Fruit fly (Drosophila melanogaster): ENCODE measurements around the gene CG32344.

The CG32344 gene

dm6 chr3L:297240-297639, 27.3 kb downstream of the CG32344 start:
- TF ChIP-seq CG13204 (GFP tag; optimal IDR thresholded peaks at IDR 0.05): no peak
- no peak for TF ChIP-seq CG9948 (tag; optimal IDR thresholded peaks at IDR 0.05)
- no peak for TF ChIP-seq CG34367 (tag; optimal IDR thresholded peaks at IDR 0.05)
- no peak for TF ChIP-seq Pif1B (GFP tag; optimal IDR thresholded peaks at IDR 0.05)
- TF ChIP-seq gl (tag; optimal IDR thresholded peaks at IDR 0.05): no peak
- no peak for TF ChIP-seq Ets98B (GFP tag; IDR thresholded peaks at IDR 0.05)
- no peak for TF ChIP-seq CG12605 (GFP tag; IDR thresholded peaks at IDR 0.05)
- TF ChIP-seq CG15710 (tag; optimal IDR thresholded peaks at IDR 0.05): no peak
- no peak for TF ChIP-seq CG14655 (GFP tag; optimal IDR thresholded peaks at IDR 0.05)
- no peak for TF ChIP-seq Pif1A (GFP tag; optimal IDR thresholded peaks at IDR 0.05)
- no peak for TF ChIP-seq Snoo (tag; optimal IDR thresholded peaks at IDR 0.05)
- TF ChIP-seq rn (GFP tag; IDR thresholded peaks at IDR 0.05): no peak
- no peak for TF ChIP-seq CG17806 (tag; optimal IDR thresholded peaks at IDR 0.05)
- no peak for TF ChIP-seq CG8159 (tag; optimal IDR thresholded peaks at IDR 0.05)
- TF ChIP-seq D1 (tag; optimal IDR thresholded peaks at IDR 0.05): no peak
- TF ChIP-seq CG32121 (GFP tag; IDR thresholded peaks at IDR 0.05): no peak
- TF ChIP-seq CG4496 (GFP tag; IDR thresholded peaks at IDR 0.05): no peak

- no peak for TF ChIP-seq D1 (tag; optimal IDR thresholded peaks at IDR 0.05)
- no peak for TF ChIP-seq CG10348 (GFP tag; IDR thresholded peaks at IDR 0.05)
- no peak for TF ChIP-seq CG13204 (GFP tag; optimal IDR thresholded peaks at IDR 0.05)
- TF ChIP-seq Pif1A (GFP tag; optimal IDR thresholded peaks at IDR 0.05): no peak
- peak; percentile 40 for TF ChIP-seq EcR (GFP tag; optimal IDR thresholded peaks at IDR 0.05)
- TF ChIP-seq CG9948 (tag; optimal IDR thresholded peaks at IDR 0.05): no peak
- TF ChIP-seq CG14655 (GFP tag; optimal IDR thresholded peaks at IDR 0.05): peak; percentile 52
- TF ChIP-seq CG8301 (tag; optimal IDR thresholded peaks at IDR 0.05): peak; percentile 24
- no peak for TF ChIP-seq CG4496 (GFP tag; IDR thresholded peaks at IDR 0.05)
- no peak for TF ChIP-seq CG12605 (GFP tag; IDR thresholded peaks at IDR 0.05)
- no peak for TF ChIP-seq Ets98B (GFP tag; IDR thresholded peaks at IDR 0.05)
- TF ChIP-seq Snoo (tag; optimal IDR thresholded peaks at IDR 0.05): no peak
- TF ChIP-seq fd96Ca (GFP tag; IDR thresholded peaks at IDR 0.05): no peak
- TF ChIP-seq CG15710 (tag; optimal IDR thresholded peaks at IDR 0.05): no peak
- TF ChIP-seq CG8159 (tag; optimal IDR thresholded peaks at IDR 0.05): peak; percentile 22
Observed at dm6 chr3L:294841-295408, 29.6 kb downstream of the CG32344 start.

DNA sequence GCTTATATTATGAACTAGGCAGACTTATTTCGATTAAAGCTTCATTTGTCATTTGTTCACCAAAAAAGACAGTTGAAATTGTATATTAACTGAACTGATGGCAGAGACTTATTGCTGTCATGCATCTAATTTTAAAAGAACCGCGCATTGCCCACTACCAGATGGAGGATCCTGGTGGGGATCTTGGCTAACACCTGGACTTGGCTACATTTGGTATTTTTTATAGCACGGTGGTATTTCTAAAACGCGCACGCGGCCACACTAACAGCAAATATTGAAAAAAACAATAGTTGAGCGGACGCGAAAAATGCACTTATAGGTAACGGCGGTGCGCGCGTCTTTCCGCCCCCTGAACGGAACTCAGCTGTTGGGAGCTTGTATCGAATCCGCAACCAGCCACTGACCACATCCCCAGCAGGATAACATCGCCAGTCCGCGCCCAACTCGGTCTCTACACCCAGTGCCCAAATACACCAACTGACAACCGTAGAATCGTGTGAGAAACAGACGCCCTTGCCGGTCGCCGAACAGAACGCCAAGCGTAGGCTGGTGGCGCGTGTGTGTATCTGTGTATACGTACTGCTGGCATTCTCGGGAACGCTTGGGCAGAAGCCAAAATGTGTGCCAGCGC, 32.3 kb downstream of the CG32344 start:
- peak; percentile 2 for TF ChIP-seq gl (tag; optimal IDR thresholded peaks at IDR 0.05)
- peak; percentile 50 for TF ChIP-seq CG13204 (GFP tag; optimal IDR thresholded peaks at IDR 0.05)
- no peak for TF ChIP-seq CG9948 (tag; optimal IDR thresholded peaks at IDR 0.05)

DNA sequence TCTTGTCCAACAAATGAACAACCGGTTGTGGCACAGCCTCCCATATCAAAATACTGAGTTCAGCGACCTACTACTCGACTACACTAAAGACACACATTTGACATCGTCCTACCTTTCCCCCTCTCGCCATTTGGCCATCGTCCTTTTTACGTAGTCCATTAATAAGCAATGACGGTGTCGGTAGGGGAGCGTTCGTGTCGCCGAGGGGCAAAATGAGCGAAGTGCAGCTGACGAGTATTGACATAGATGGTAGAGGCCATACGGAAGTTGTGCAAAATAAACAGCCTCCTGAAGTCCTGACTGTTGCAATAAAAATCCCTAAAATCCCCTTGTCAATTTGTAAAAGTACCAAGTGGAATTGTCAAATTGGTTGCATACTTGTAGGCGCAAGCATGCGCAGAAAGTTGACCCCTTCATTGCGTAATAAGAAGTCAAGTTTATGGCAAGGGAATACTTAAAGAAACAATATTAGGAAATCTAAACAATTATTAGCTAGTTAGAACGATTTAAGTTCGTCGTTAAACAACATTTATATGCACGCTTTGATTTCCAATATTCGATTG, 32.9 kb downstream of the CG32344 start:
- TF ChIP-seq Pif1B (GFP tag; optimal IDR thresholded peaks at IDR 0.05): no peak
- TF ChIP-seq Snoo (tag; optimal IDR thresholded peaks at IDR 0.05): no peak
- TF ChIP-seq CG10348 (GFP tag; IDR thresholded peaks at IDR 0.05): no peak
- TF ChIP-seq CG8159 (tag; optimal IDR thresholded peaks at IDR 0.05): no peak
- no peak for TF ChIP-seq CG32121 (GFP tag; IDR thresholded peaks at IDR 0.05)
- TF ChIP-seq gl (tag; optimal IDR thresholded peaks at IDR 0.05): no peak
- no peak for TF ChIP-seq CG9948 (tag; optimal IDR thresholded peaks at IDR 0.05)
- TF ChIP-seq CG34367 (tag; optimal IDR thresholded peaks at IDR 0.05): no peak
- TF ChIP-seq CG15710 (tag; optimal IDR thresholded peaks at IDR 0.05): no peak
- TF ChIP-seq Pif1A (GFP tag; optimal IDR thresholded peaks at IDR 0.05): no peak
- TF ChIP-seq EcR (GFP tag; optimal IDR thresholded peaks at IDR 0.05): peak; percentile 80
- 0 out of 3 replicates have a peak, but pooled peaks have one; percentile 36 for TF ChIP-seq CG4496 (GFP tag; IDR thresholded peaks at IDR 0.05)
- no peak for TF ChIP-seq CG8301 (tag; optimal IDR thresholded peaks at IDR 0.05)
- no peak for TF ChIP-seq rn (GFP tag; IDR thresholded peaks at IDR 0.05)
- TF ChIP-seq CG12605 (GFP tag; IDR thresholded peaks at IDR 0.05): no peak
- TF ChIP-seq fd96Ca (GFP tag; IDR thresholded peaks at IDR 0.05): no peak
- TF ChIP-seq Ets98B (GFP tag; IDR thresholded peaks at IDR 0.05): no peak

dm6 chr3L:284253-284652, 40.3 kb downstream of the CG32344 start:
- TF ChIP-seq CG13204 (GFP tag; optimal IDR thresholded peaks at IDR 0.05) (no peak), CG34367 (tag; optimal IDR thresholded peaks at IDR 0.05) (no peak), CG10348 (GFP tag; IDR thresholded peaks at IDR 0.05) (0 out of 2 replicates have a peak, but pooled peaks have one; percentile 10), Pif1A (GFP tag; optimal IDR thresholded peaks at IDR 0.05) (no peak), Ets98B (GFP tag; IDR thresholded peaks at IDR 0.05) (no peak; the same call in 1 of the 2 replicates), fd96Ca (GFP tag; IDR thresholded peaks at IDR 0.05) (no peak), CG4496 (GFP tag; IDR thresholded peaks at IDR 0.05) (0 out of 3 replicates have a peak, but pooled peaks have one; percentile 31), gl (tag; optimal IDR thresholded peaks at IDR 0.05) (no peak), CG8301 (tag; optimal IDR thresholded peaks at IDR 0.05) (peak; percentile 28), EcR (GFP tag; optimal IDR thresholded peaks at IDR 0.05) (peak; percentile 82), CG8159 (tag; optimal IDR thresholded peaks at IDR 0.05) (no peak)

dm6 chr3L:282276-282675, 42.2 kb downstream of the CG32344 start:
- no peak for TF ChIP-seq CG15710 (tag; optimal IDR thresholded peaks at IDR 0.05)
- TF ChIP-seq CG10348 (GFP tag; IDR thresholded peaks at IDR 0.05): no peak
- no peak for TF ChIP-seq Snoo (tag; optimal IDR thresholded peaks at IDR 0.05)
- TF ChIP-seq CG4496 (GFP tag; IDR thresholded peaks at IDR 0.05): peak; percentile 57; the same call in 2 of the 3 replicates
- no peak for TF ChIP-seq Pif1A (GFP tag; optimal IDR thresholded peaks at IDR 0.05)
- no peak for TF ChIP-seq CG14655 (GFP tag; optimal IDR thresholded peaks at IDR 0.05)
- no peak for TF ChIP-seq CG8301 (tag; optimal IDR thresholded peaks at IDR 0.05)
- TF ChIP-seq EcR (GFP tag; optimal IDR thresholded peaks at IDR 0.05): peak; percentile 58
- peak; percentile 18; the same call in 1 of the 2 replicates for TF ChIP-seq Ets98B (GFP tag; IDR thresholded peaks at IDR 0.05)
- no peak for TF ChIP-seq gl (tag; optimal IDR thresholded peaks at IDR 0.05)
- TF ChIP-seq CG8159 (tag; optimal IDR thresholded peaks at IDR 0.05): no peak
- TF ChIP-seq D1 (tag; optimal IDR thresholded peaks at IDR 0.05): no peak
- TF ChIP-seq CG13204 (GFP tag; optimal IDR thresholded peaks at IDR 0.05): peak; percentile 87
- no peak for TF ChIP-seq CG34367 (tag; optimal IDR thresholded peaks at IDR 0.05)
- no peak for TF ChIP-seq CG9948 (tag; optimal IDR thresholded peaks at IDR 0.05)
- no peak for TF ChIP-seq CG32121 (GFP tag; IDR thresholded peaks at IDR 0.05)
- TF ChIP-seq CG12605 (GFP tag; IDR thresholded peaks at IDR 0.05): peak; percentile 45; the same call in 1 of the 2 replicates

Measured in whole organism, pupa.